Worm (Caenorhabditis elegans) whole organism, early embryonic: ENCODE data around the gene sahd-1.

Experiments used
- B0310.2 ChIP-seq: sonication (generic microtip); optimal IDR thresholded peaks from 2 replicates; lab custom pipeline; 2016; ENCODE audit warnings: mild to moderate bottlenecking, missing genetic modification characterization, missing compliant biosample characterization
- F13C5.2 ChIP-seq: sonication (generic microtip); optimal IDR thresholded peaks from 2 replicates; lab custom pipeline; 2017; ENCODE audit warnings: mild to moderate bottlenecking, missing genetic modification characterization, inconsistent platforms, missing compliant biosample characterization
- aly-1 ChIP-seq: sonication (generic microtip); optimal IDR thresholded peaks from 2 replicates; lab custom pipeline; 2016; ENCODE audit warnings: missing genetic modification characterization, missing compliant biosample characterization
- ama-1 ChIP-seq: fragments of 150-350 bp; optimal IDR thresholded peaks from 2 replicates; lab custom pipeline; 2014
- ceh-13 ChIP-seq: fragments of 200-800 bp; sonication (Bioruptor generic); optimal IDR thresholded peaks from 2 replicates; lab custom pipeline; 2018; ENCODE audit warnings: mild to moderate bottlenecking, missing genetic modification characterization, missing compliant biosample characterization
- ceh-36 ChIP-seq: sonication (generic microtip); optimal IDR thresholded peaks from 2 replicates; lab custom pipeline; 2016; ENCODE audit warnings: missing genetic modification characterization, inconsistent platforms, missing compliant biosample characterization
- ets-7 ChIP-seq: sonication (generic microtip); optimal IDR thresholded peaks from 2 replicates; lab custom pipeline; 2016; ENCODE audit warnings: missing genotype, missing genetic modification characterization, missing compliant biosample characterization
- flt-1 ChIP-seq: fragments of 200-800 bp; sonication (Bioruptor generic); IDR thresholded peaks from 2 replicates; pipeline ENCODE4 v1.3.6; 2022; ENCODE audit warnings: missing genetic modification characterization, missing compliant biosample characterization
- hmbx-1 ChIP-seq: sonication (generic microtip); optimal IDR thresholded peaks from 2 replicates; lab custom pipeline; 2016; ENCODE audit warnings: mild to moderate bottlenecking, missing genetic modification characterization, missing compliant biosample characterization
- hmg-4 ChIP-seq: fragments of 200-800 bp; sonication (Bioruptor generic); optimal IDR thresholded peaks from 2 replicates; lab custom pipeline; 2018; ENCODE audit warnings: mild to moderate bottlenecking, missing genetic modification characterization, missing compliant biosample characterization
- hnd-1 ChIP-seq: sonication (generic microtip); optimal IDR thresholded peaks from 2 replicates; lab custom pipeline; 2016; ENCODE audit warnings: missing genetic modification characterization, missing compliant biosample characterization
- pes-1 ChIP-seq: fragments of 200-800 bp; sonication (Bioruptor generic); IDR thresholded peaks from 2 replicates; pipeline ENCODE4 v1.3.6; 2022; ENCODE audit warnings: missing genetic modification reagents, missing genetic modification characterization, missing compliant biosample characterization
- scrt-1 ChIP-seq: fragments of 200-800 bp; sonication (Bioruptor generic); IDR thresholded peaks from 2 replicates; pipeline ENCODE4 v1.3.6; 2022; ENCODE audit warnings: missing genetic modification characterization, missing compliant biosample characterization
- sea-1 ChIP-seq: fragments of 200-800 bp; sonication (Bioruptor generic); conservative IDR thresholded peaks from 2 replicates; pipeline ENCODE4 v1.3.6; 2022; ENCODE audit warnings: missing genetic modification characterization, missing compliant biosample characterization
- tbx-11 ChIP-seq: fragments of 200-800 bp; sonication (Bioruptor generic); IDR thresholded peaks from 2 replicates; pipeline ENCODE4 v1.3.6; 2022; ENCODE audit warnings: missing genetic modification characterization, missing compliant biosample characterization
- tbx-37 ChIP-seq: fragments of 200-800 bp; sonication (Bioruptor generic); conservative IDR thresholded peaks from 2 replicates; pipeline ENCODE4 v1.3.6; 2022; ENCODE audit warnings: missing genetic modification reagents, missing genetic modification characterization, missing compliant biosample characterization
- tra-4 ChIP-seq: sonication (generic microtip); optimal IDR thresholded peaks from 2 replicates; lab custom pipeline; 2017; ENCODE audit warnings: missing genetic modification characterization, missing compliant biosample characterization

Gene sahd-1

DNA sequence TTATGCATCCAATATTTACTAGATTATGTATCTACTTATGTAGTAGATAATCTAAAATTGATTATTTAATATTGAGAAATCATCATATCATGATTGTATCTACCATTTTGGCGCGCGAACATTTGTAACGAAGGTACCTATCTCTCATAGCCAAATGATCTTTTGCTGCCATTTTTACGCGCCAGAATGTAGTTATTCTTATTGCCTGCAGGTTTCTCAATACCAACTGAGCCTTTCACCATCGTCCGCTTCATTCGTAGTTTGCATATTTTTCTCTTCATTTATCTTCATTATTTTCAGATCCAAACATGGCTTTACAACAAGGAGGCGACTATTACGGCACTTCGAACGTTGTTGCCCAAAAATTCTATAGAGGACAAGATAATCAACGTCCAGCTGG is 13.1 kb upstream of the sahd-1 start, which contains the start of gene ZK177.1:
Gene ZK177.1, plus strand, starts transcription at position 301 of the 400 bp plus-strand sequence.
- no peak for TF ChIP-seq flt-1 (GFP tag; lab: Robert Waterston, UW)
- no peak for TF ChIP-seq ceh-36 (tag; lab: Kevin White, UChicago)

DNA sequence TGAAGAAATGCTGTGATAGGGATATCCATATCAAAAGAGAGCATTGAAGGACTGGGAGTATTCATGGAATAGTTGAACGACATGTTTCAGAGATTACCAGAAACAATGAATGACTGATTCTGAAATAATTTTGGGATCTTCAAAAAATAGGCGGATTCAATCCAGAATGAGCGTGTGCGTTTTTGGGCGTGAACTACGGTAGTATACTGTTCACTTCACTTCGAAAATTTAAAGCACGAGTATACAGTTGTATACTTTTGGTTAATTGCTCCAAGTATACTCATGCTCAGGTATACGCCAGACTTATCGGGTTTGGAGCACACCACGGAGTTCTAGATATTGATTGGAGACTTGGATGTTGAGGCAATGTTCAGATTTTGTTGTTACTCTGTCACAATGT is 10.6 kb upstream of the sahd-1 start, which contains the start of gene tbx-35:
Gene tbx-35, minus strand, starts transcription at position 101 of the 400 bp plus-strand sequence.
- TF ChIP-seq aly-1 (tag; lab: Kevin White, UChicago): no peak
- no peak for TF ChIP-seq F13C5.2 (tag; lab: Kevin White, UChicago)
- TF ChIP-seq ets-7 (tag; lab: Kevin White, UChicago): no peak
- no peak for TF ChIP-seq ceh-13 (GFP tag; lab: Kevin White, UChicago)
- no peak for TF ChIP-seq pes-1 (GFP tag; lab: Robert Waterston, UW)
- TF ChIP-seq tra-4 (tag; lab: Kevin White, UChicago): no peak
- no peak for TF ChIP-seq hnd-1 (tag; lab: Kevin White, UChicago)
- no peak for TF ChIP-seq ama-1 (lab: Kevin White, UChicago)
- TF ChIP-seq hmbx-1 (tag; lab: Kevin White, UChicago): no peak
- no peak for TF ChIP-seq sea-1 (GFP tag; lab: Robert Waterston, UW)
- TF ChIP-seq ceh-36 (tag; lab: Kevin White, UChicago): no peak
- TF ChIP-seq scrt-1 (GFP tag; lab: Robert Waterston, UW): no peak
- no peak for TF ChIP-seq B0310.2 (tag; lab: Kevin White, UChicago)
- no peak for TF ChIP-seq tbx-37 (GFP tag; lab: Robert Waterston, UW)
- TF ChIP-seq hmg-4 (GFP tag; lab: Kevin White, UChicago): no peak
- no peak for TF ChIP-seq tbx-11 (GFP tag; lab: Robert Waterston, UW)
- TF ChIP-seq flt-1 (GFP tag; lab: Robert Waterston, UW): no peak

DNA sequence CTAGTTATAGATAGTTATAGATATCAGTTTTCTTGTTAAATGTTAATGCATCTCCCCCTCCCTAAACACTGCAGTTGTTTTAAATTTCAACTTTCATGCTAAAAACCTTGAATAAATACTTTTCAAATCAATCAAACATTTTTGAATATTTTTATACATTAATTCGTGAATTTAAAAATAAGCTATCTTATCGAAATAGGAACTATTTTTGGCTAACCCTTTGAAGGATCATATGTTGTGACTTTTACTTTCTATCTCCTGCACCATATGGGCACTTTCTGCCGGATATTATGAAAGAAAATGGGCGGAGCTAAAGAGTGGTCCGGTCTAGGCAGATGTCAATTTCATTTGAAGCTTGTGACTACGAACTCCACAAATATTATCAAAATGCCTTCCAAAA is 7.9 kb upstream of the sahd-1 start, which contains the start of gene ZK177.11:
Gene ZK177.11, plus strand, starts transcription at position 301 of the 400 bp plus-strand sequence.
- no peak for TF ChIP-seq aly-1 (tag; lab: Kevin White, UChicago)
- TF ChIP-seq flt-1 (GFP tag; lab: Robert Waterston, UW): no peak
- no peak for TF ChIP-seq B0310.2 (tag; lab: Kevin White, UChicago)
- no peak for TF ChIP-seq tbx-11 (GFP tag; lab: Robert Waterston, UW)
- no peak for TF ChIP-seq hnd-1 (tag; lab: Kevin White, UChicago)

DNA sequence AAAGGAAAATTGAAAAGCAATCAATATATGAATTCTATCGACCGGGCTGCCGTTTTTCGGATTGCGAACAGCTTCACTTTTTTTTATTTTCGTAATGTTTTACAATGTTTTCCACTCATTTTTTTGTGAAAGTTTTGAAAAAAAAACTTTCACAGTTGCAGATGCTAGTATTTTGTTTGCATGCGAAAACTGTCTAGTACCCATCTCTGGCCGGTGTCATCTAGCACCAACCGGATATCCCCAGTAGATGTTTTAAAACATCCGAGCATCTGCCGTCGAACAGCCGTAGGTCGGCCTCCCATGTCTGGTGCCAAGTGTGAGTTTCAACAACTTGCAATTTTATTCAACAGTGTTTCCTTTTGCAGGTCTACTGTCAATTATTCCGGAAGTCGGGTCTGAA is 6.7 kb upstream of the sahd-1 start, which contains the start of gene ZK177.12:
Gene ZK177.12, plus strand, starts transcription at position 301 of the 400 bp plus-strand sequence.
- no peak for TF ChIP-seq tra-4 (tag; lab: Kevin White, UChicago)
- no peak for TF ChIP-seq tbx-11 (GFP tag; lab: Robert Waterston, UW)
- TF ChIP-seq pes-1 (GFP tag; lab: Robert Waterston, UW): no peak
- no peak for TF ChIP-seq hmg-4 (GFP tag; lab: Kevin White, UChicago)
- TF ChIP-seq ceh-13 (GFP tag; lab: Kevin White, UChicago): no peak
- no peak for TF ChIP-seq hnd-1 (tag; lab: Kevin White, UChicago)
- no peak for TF ChIP-seq B0310.2 (tag; lab: Kevin White, UChicago)
- no peak for TF ChIP-seq F13C5.2 (tag; lab: Kevin White, UChicago)

DNA sequence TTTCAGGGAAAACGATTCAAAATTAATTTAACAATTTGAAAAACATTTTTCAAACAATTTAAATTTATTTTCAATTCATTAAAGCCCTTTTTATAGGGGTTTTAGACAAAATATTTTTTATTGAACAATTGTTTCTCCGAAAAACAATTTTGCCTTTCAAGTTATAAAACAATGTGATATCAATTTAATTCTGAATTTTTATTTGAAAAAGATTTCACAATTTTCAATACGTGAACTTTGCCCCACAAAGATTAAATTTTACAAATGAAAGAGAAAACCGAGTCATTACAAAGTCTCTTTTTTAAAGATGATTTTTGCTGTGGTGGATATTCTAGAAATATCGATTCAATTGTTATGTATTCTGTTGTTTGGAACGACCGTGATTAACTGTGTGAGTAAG is 4.2 kb upstream of the sahd-1 start, which contains the start of gene ZK177.2:
Gene ZK177.2, plus strand, starts transcription at position 301 of the 400 bp plus-strand sequence.
- TF ChIP-seq tra-4 (tag; lab: Kevin White, UChicago): no peak
- TF ChIP-seq aly-1 (tag; lab: Kevin White, UChicago): no peak
- TF ChIP-seq B0310.2 (tag; lab: Kevin White, UChicago): no peak
- no peak for TF ChIP-seq hmg-4 (GFP tag; lab: Kevin White, UChicago)
- no peak for TF ChIP-seq ama-1 (lab: Kevin White, UChicago)
- no peak for TF ChIP-seq ets-7 (tag; lab: Kevin White, UChicago)
- no peak for TF ChIP-seq tbx-11 (GFP tag; lab: Robert Waterston, UW)
- no peak for TF ChIP-seq pes-1 (GFP tag; lab: Robert Waterston, UW)
- TF ChIP-seq sea-1 (GFP tag; lab: Robert Waterston, UW): no peak
- TF ChIP-seq flt-1 (GFP tag; lab: Robert Waterston, UW): no peak

DNA sequence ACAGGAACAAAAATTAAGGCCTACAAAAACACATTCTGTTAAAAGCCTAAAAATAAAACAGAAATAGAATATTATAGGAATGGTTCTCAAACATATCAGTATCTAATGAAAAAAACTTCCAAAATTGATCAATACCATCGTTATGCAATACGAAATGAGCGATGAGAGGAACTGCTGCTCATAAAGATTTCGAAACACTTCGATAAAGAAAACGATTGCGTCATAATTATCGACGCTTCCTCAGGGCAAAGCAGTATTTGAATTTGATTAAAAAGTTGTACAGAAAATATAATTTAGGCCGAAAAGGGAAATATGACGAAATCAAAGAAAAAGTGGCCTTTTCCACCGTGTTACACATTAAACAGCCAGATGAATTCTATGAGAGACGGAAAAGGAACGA is 3.3 kb upstream of the sahd-1 start:
- TF ChIP-seq B0310.2 (tag; lab: Kevin White, UChicago) (no peak), tra-4 (tag; lab: Kevin White, UChicago) (no peak), tbx-37 (GFP tag; lab: Robert Waterston, UW) (no peak), tbx-11 (GFP tag; lab: Robert Waterston, UW) (no peak), flt-1 (GFP tag; lab: Robert Waterston, UW) (no peak), ceh-36 (tag; lab: Kevin White, UChicago) (no peak), ceh-13 (GFP tag; lab: Kevin White, UChicago) (no peak), sea-1 (GFP tag; lab: Robert Waterston, UW) (no peak), scrt-1 (GFP tag; lab: Robert Waterston, UW) (no peak), hmg-4 (GFP tag; lab: Kevin White, UChicago) (no peak), aly-1 (tag; lab: Kevin White, UChicago) (no peak), pes-1 (GFP tag; lab: Robert Waterston, UW) (no peak), hmbx-1 (tag; lab: Kevin White, UChicago) (no peak), hnd-1 (tag; lab: Kevin White, UChicago) (no peak), F13C5.2 (tag; lab: Kevin White, UChicago) (no peak), ama-1 (lab: Kevin White, UChicago) (no peak), ets-7 (tag; lab: Kevin White, UChicago) (no peak)

DNA sequence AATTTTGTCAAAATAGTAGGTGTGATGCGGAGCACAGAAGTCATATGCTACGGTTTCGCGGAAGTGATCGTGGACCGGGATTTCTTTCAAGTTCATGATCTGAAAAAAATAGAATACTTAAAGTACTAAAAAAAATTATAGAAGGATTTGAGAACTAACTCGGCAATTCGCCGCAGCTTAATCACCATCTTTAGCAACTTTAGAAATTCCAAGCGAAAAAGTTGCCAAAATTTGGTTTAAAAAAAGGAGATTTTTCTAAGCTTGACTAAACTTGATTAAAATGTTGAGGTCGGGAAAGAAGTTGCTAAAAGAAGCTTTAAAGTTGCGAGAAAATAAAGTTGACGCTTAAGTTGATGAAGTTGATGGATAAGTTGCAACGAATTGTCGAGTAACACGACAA is 2.9 kb upstream of the sahd-1 start, which contains the start of gene ZK177.9:
Gene ZK177.9, minus strand, starts transcription at position 101 of the 400 bp plus-strand sequence.
- TF ChIP-seq tbx-11 (GFP tag; lab: Robert Waterston, UW) (no peak), ets-7 (tag; lab: Kevin White, UChicago) (no peak), aly-1 (tag; lab: Kevin White, UChicago) (no peak), scrt-1 (GFP tag; lab: Robert Waterston, UW) (no peak), tbx-37 (GFP tag; lab: Robert Waterston, UW) (no peak), B0310.2 (tag; lab: Kevin White, UChicago) (no peak), flt-1 (GFP tag; lab: Robert Waterston, UW) (no peak), ceh-36 (tag; lab: Kevin White, UChicago) (no peak), tra-4 (tag; lab: Kevin White, UChicago) (no peak), ama-1 (lab: Kevin White, UChicago) (no peak), hnd-1 (tag; lab: Kevin White, UChicago) (no peak)
